Worm (Caenorhabditis elegans) whole organism, early embryonic: ENCODE data around the gene alx-1.

Experiments used
- B0310.2 ChIP-seq: sonication (generic microtip); optimal IDR thresholded peaks from 2 replicates; lab custom pipeline; 2016; ENCODE audit warnings: mild to moderate bottlenecking, missing genetic modification characterization, missing compliant biosample characterization
- F13C5.2 ChIP-seq: sonication (generic microtip); optimal IDR thresholded peaks from 2 replicates; lab custom pipeline; 2017; ENCODE audit warnings: mild to moderate bottlenecking, missing genetic modification characterization, inconsistent platforms, missing compliant biosample characterization
- ama-1 ChIP-seq: fragments of 150-350 bp; optimal IDR thresholded peaks from 2 replicates; lab custom pipeline; 2014
- ceh-13 ChIP-seq: fragments of 200-800 bp; sonication (Bioruptor generic); optimal IDR thresholded peaks from 2 replicates; lab custom pipeline; 2018; ENCODE audit warnings: mild to moderate bottlenecking, missing genetic modification characterization, missing compliant biosample characterization
- ceh-36 ChIP-seq: sonication (generic microtip); optimal IDR thresholded peaks from 2 replicates; lab custom pipeline; 2016; ENCODE audit warnings: missing genetic modification characterization, inconsistent platforms, missing compliant biosample characterization
- ets-7 ChIP-seq: sonication (generic microtip); optimal IDR thresholded peaks from 2 replicates; lab custom pipeline; 2016; ENCODE audit warnings: missing genotype, missing genetic modification characterization, missing compliant biosample characterization
- flt-1 ChIP-seq: fragments of 200-800 bp; sonication (Bioruptor generic); IDR thresholded peaks from 2 replicates; pipeline ENCODE4 v1.3.6; 2022; ENCODE audit warnings: missing genetic modification characterization, missing compliant biosample characterization
- hmbx-1 ChIP-seq: sonication (generic microtip); optimal IDR thresholded peaks from 2 replicates; lab custom pipeline; 2016; ENCODE audit warnings: mild to moderate bottlenecking, missing genetic modification characterization, missing compliant biosample characterization
- hmg-4 ChIP-seq: fragments of 200-800 bp; sonication (Bioruptor generic); optimal IDR thresholded peaks from 2 replicates; lab custom pipeline; 2018; ENCODE audit warnings: mild to moderate bottlenecking, missing genetic modification characterization, missing compliant biosample characterization
- hnd-1 ChIP-seq: sonication (generic microtip); optimal IDR thresholded peaks from 2 replicates; lab custom pipeline; 2016; ENCODE audit warnings: missing genetic modification characterization, missing compliant biosample characterization
- pes-1 ChIP-seq: fragments of 200-800 bp; sonication (Bioruptor generic); IDR thresholded peaks from 2 replicates; pipeline ENCODE4 v1.3.6; 2022; ENCODE audit warnings: missing genetic modification reagents, missing genetic modification characterization, missing compliant biosample characterization
- scrt-1 ChIP-seq: fragments of 200-800 bp; sonication (Bioruptor generic); IDR thresholded peaks from 2 replicates; pipeline ENCODE4 v1.3.6; 2022; ENCODE audit warnings: missing genetic modification characterization, missing compliant biosample characterization
- sea-1 ChIP-seq: fragments of 200-800 bp; sonication (Bioruptor generic); conservative IDR thresholded peaks from 2 replicates; pipeline ENCODE4 v1.3.6; 2022; ENCODE audit warnings: missing genetic modification characterization, missing compliant biosample characterization
- tbx-37 ChIP-seq: fragments of 200-800 bp; sonication (Bioruptor generic); conservative IDR thresholded peaks from 2 replicates; pipeline ENCODE4 v1.3.6; 2022; ENCODE audit warnings: missing genetic modification reagents, missing genetic modification characterization, missing compliant biosample characterization

DNA sequence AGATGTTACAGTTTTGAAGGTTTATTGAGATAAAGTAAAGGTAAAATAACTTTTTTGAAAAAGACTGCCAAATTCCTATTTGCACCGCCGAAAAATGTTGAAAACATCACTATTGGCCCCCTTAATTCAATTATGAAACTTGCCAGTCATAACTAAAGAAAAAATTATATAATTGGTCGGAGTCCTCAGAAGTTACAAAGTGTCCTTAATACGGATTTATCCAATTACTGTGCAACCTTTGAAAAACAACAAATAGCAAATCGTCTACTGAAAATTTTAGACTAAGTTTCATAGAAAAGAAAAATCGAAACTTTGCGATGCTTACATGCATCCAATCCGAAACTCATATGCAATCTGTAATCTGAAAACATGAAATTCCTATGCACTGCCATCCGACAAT, 27.5 kb downstream of the alx-1 start:
- TF ChIP-seq ama-1 (lab: Kevin White, UChicago) (no peak), ets-7 (tag; lab: Kevin White, UChicago) (no peak), pes-1 (GFP tag; lab: Robert Waterston, UW) (no peak), sea-1 (GFP tag; lab: Robert Waterston, UW) (no peak), ceh-36 (tag; lab: Kevin White, UChicago) (no peak), tbx-37 (GFP tag; lab: Robert Waterston, UW) (no peak), ceh-13 (GFP tag; lab: Kevin White, UChicago) (no peak), F13C5.2 (tag; lab: Kevin White, UChicago) (no peak), hmbx-1 (tag; lab: Kevin White, UChicago) (no peak), B0310.2 (no peak), flt-1 (GFP tag; lab: Robert Waterston, UW) (no peak), scrt-1 (GFP tag; lab: Robert Waterston, UW) (no peak), hnd-1 (tag; lab: Kevin White, UChicago) (no peak), hmg-4 (GFP tag; lab: Kevin White, UChicago) (no peak)
